Worm (Caenorhabditis elegans) whole organism, early embryonic: ENCODE measurements around the gene vps-24.

ENCODE experiments used
- F13C5.2 ChIP-seq: sonication (generic microtip); optimal IDR thresholded peaks from 2 replicates; lab custom pipeline; 2017; ENCODE audit warnings: mild to moderate bottlenecking, missing genetic modification characterization, inconsistent platforms, missing compliant biosample characterization
- aly-1 ChIP-seq: sonication (generic microtip); optimal IDR thresholded peaks from 2 replicates; lab custom pipeline; 2016; ENCODE audit warnings: missing genetic modification characterization, missing compliant biosample characterization
- ama-1 ChIP-seq: fragments of 150-350 bp; optimal IDR thresholded peaks from 2 replicates; lab custom pipeline; 2014
- ceh-13 ChIP-seq: fragments of 200-800 bp; sonication (Bioruptor generic); optimal IDR thresholded peaks from 2 replicates; lab custom pipeline; 2018; ENCODE audit warnings: mild to moderate bottlenecking, missing genetic modification characterization, missing compliant biosample characterization
- ceh-36 ChIP-seq: sonication (generic microtip); optimal IDR thresholded peaks from 2 replicates; lab custom pipeline; 2016; ENCODE audit warnings: missing genetic modification characterization, inconsistent platforms, missing compliant biosample characterization
- ets-7 ChIP-seq: sonication (generic microtip); optimal IDR thresholded peaks from 2 replicates; lab custom pipeline; 2016; ENCODE audit warnings: missing genotype, missing genetic modification characterization, missing compliant biosample characterization
- flt-1 ChIP-seq: fragments of 200-800 bp; sonication (Bioruptor generic); IDR thresholded peaks from 2 replicates; pipeline ENCODE4 v1.3.6; 2022; ENCODE audit warnings: missing genetic modification characterization, missing compliant biosample characterization
- hmbx-1 ChIP-seq: sonication (generic microtip); optimal IDR thresholded peaks from 2 replicates; lab custom pipeline; 2016; ENCODE audit warnings: mild to moderate bottlenecking, missing genetic modification characterization, missing compliant biosample characterization
- hmg-4 ChIP-seq: fragments of 200-800 bp; sonication (Bioruptor generic); optimal IDR thresholded peaks from 2 replicates; lab custom pipeline; 2018; ENCODE audit warnings: mild to moderate bottlenecking, missing genetic modification characterization, missing compliant biosample characterization
- scrt-1 ChIP-seq: fragments of 200-800 bp; sonication (Bioruptor generic); IDR thresholded peaks from 2 replicates; pipeline ENCODE4 v1.3.6; 2022; ENCODE audit warnings: missing genetic modification characterization, missing compliant biosample characterization
- sea-1 ChIP-seq: fragments of 200-800 bp; sonication (Bioruptor generic); conservative IDR thresholded peaks from 2 replicates; pipeline ENCODE4 v1.3.6; 2022; ENCODE audit warnings: missing genetic modification characterization, missing compliant biosample characterization
- tbx-11 ChIP-seq: fragments of 200-800 bp; sonication (Bioruptor generic); IDR thresholded peaks from 2 replicates; pipeline ENCODE4 v1.3.6; 2022; ENCODE audit warnings: missing genetic modification characterization, missing compliant biosample characterization
- tbx-37 ChIP-seq: fragments of 200-800 bp; sonication (Bioruptor generic); conservative IDR thresholded peaks from 2 replicates; pipeline ENCODE4 v1.3.6; 2022; ENCODE audit warnings: missing genetic modification reagents, missing genetic modification characterization, missing compliant biosample characterization
- tra-4 ChIP-seq: sonication (generic microtip); optimal IDR thresholded peaks from 2 replicates; lab custom pipeline; 2017; ENCODE audit warnings: missing genetic modification characterization, missing compliant biosample characterization

DNA sequence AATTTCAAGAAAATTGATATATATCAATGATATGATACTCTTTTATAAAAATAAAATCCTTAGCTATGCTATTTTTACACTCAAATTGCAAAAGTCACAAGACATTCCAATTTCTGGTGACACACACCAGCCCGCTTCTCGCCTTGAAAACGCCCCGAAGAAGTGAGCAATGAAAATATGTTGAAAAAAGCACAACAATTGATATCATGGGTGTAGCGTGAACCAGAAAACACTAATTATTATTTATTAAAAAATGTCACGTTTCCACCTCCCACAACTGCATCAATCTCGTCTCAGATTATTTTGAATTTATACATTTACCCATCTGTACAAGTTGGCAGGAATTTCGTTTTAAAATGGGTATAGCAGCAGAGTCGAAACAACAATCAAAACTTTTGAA, 11.0 kb downstream of the vps-24 start, which contains the start of gene F59A6.4:
- TF ChIP-seq ets-7 (no peak), hmbx-1 (no peak), sea-1 (GFP tag; lab: Robert Waterston, UW) (no peak), aly-1 (tag; lab: Kevin White, UChicago) (no peak), ama-1 (lab: Kevin White, UChicago) (no peak), tbx-11 (GFP tag; lab: Robert Waterston, UW) (no peak), tra-4 (tag; lab: Kevin White, UChicago) (no peak), flt-1 (GFP tag; lab: Robert Waterston, UW) (no peak), ceh-36 (tag; lab: Kevin White, UChicago) (no peak), scrt-1 (no peak), ceh-13 (GFP tag; lab: Kevin White, UChicago) (no peak), tbx-37 (no peak), F13C5.2 (tag; lab: Kevin White, UChicago) (no peak), hmg-4 (GFP tag; lab: Kevin White, UChicago) (no peak)
